Worm (Caenorhabditis elegans): ENCODE results near the gene gst-38.

ce11 chrV:15915307-15915706 lies 563 bp downstream of the gst-38 start:
- TF ChIP-seq him-1 (tag; optimal IDR thresholded peaks at IDR 0.05) = no peak
- TF ChIP-seq B0035.1 (tag; optimal IDR thresholded peaks at IDR 0.05) = no peak
- no peak for TF ChIP-seq dpl-1 (GFP tag; optimal IDR thresholded peaks at IDR 0.05)
